Worm (Caenorhabditis elegans) whole organism, L4 larva: ENCODE data around the gene mboa-6.

Source experiments
- aly-2 ChIP-seq: sonication (generic microtip); optimal IDR thresholded peaks from 2 replicates; lab custom pipeline; 2018; ENCODE audit warnings: missing biosample characterization, missing genetic modification characterization
- ces-1 ChIP-seq: fragments of 150-350 bp; sonication (generic microtip); optimal IDR thresholded peaks from 4 replicates; lab custom pipeline; 2014; ENCODE audit warnings: missing biosample characterization, missing genetic modification reagents, missing genetic modification characterization
- php-3 ChIP-seq: fragments of 200-800 bp; sonication (Bioruptor generic); IDR thresholded peaks from 2 replicates; pipeline ENCODE4 v1.3.6; 2022; ENCODE audit warnings: missing genetic modification reagents, missing genetic modification characterization, missing compliant biosample characterization

ce11 chrIII:1925786-1926185 is 36.0 kb downstream of the mboa-6 start:
- TF ChIP-seq ces-1 (GFP tag; lab: Kevin White, UChicago), result no peak
- no peak for TF ChIP-seq php-3 (GFP tag; lab: Robert Waterston, UW)
- no peak for TF ChIP-seq aly-2
